Fruit fly (Drosophila melanogaster): Measurements from ENCODE around the gene Vha100-1.

DNA sequence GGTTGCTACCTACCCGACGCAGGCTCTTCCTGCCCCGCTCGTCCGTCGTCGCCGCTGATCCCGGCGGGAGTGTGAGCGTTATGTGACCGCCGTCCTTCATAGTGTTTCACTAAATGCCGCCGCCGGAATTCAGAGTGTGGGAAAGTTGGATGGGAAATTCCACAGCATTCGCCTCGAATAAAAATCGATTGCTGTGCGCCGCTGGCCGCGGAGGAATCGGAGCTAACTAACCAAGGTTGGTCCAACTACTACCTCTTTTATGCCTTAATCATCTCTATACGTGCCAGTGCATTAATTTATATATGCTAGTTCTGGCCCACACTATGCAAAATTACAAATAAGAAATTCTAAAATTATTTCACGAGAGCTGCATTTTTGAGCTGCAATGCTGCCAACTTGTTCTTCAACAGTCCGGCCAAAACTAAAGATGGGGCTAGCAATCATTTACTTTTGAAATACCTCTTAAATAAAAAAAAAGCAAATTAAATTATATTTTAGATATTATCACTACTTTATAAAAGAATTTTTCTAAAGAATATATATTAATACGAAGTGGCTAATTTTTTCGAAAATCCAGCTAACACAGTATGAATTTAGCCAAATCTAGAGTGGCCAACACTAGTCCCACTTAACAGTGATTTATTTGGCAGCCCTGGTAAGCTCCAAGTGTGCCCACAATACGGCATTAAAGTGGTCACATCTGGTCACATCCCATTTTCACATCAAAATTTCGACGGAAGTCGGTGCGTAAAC, 18.4 kb upstream of the Vha100-1 start, which contains the start of the genes alpha-Man-Ib and Pdhb:
- TF ChIP-seq btn (GFP tag; optimal IDR thresholded peaks at IDR 0.05) (no peak), bbx (GFP tag; IDR thresholded peaks at IDR 0.05; ENCODE audit: partially characterized antibody) (no peak), eve (GFP tag; optimal IDR thresholded peaks at IDR 0.05) (no peak), CG16815 (GFP tag; optimal IDR thresholded peaks at IDR 0.05) (peak; percentile 80), sna (GFP tag; IDR thresholded peaks at IDR 0.05; ENCODE audit: partially characterized antibody) (no peak), CG9932 (GFP tag; IDR thresholded peaks at IDR 0.05) (peak; percentile 93), Ravus (GFP tag; IDR thresholded peaks at IDR 0.05) (no peak), Dll (GFP tag; IDR thresholded peaks at IDR 0.05; ENCODE audit: partially characterized antibody) (peak; percentile 57; the same call in 2 of the 4 replicates), shn (GFP tag; optimal IDR thresholded peaks at IDR 0.05) (peak; percentile 29), Optix (GFP tag; IDR thresholded peaks at IDR 0.05) (peak; percentile 56; the same call in 2 of the 3 replicates), zf30C (GFP tag; optimal IDR thresholded peaks at IDR 0.05) (no peak), Drgx (GFP tag; IDR thresholded peaks at IDR 0.05) (peak; percentile 45; the same call in 1 of the 2 replicates), CG6854 (GFP tag; optimal IDR thresholded peaks at IDR 0.05) (no peak)
